Worm (Caenorhabditis elegans) whole organism, L4 larva: ENCODE data around the gene F22F7.11.

Source experiments
- ZK546.5 ChIP-seq, 2 experiments: sonication (generic microtip); optimal IDR thresholded peaks; 2 replicates each; lab custom pipeline; 2017; ENCODE audit warnings: missing biosample characterization in 2 of 2, missing genetic modification characterization in 2 of 2
- dve-1 ChIP-seq: sonication (generic microtip); optimal IDR thresholded peaks from 2 replicates; lab custom pipeline; 2017; ENCODE audit warnings: antibody characterized with exemption, mild to moderate bottlenecking, missing genetic modification characterization, missing compliant biosample characterization; ENCODE audit not compliant: insufficient read depth
- mdl-1 ChIP-seq, 2 experiments: fragments of 150-350 bp in 1 of 2; sonication (generic microtip) in 1 of 2; optimal IDR thresholded peaks; 2 replicates each; lab custom pipeline; 2014 to 2017; ENCODE audit warnings: missing biosample characterization in 2 of 2, missing genetic modification characterization in 2 of 2
- mes-2 ChIP-seq: sonication (generic microtip); optimal IDR thresholded peaks from 2 replicates; lab custom pipeline; 2016; ENCODE audit warnings: missing genotype, mild to moderate bottlenecking, missing genetic modification characterization, missing compliant biosample characterization; ENCODE audit not compliant: poor library complexity, severe bottlenecking
- mxl-2 ChIP-seq: fragments of 200-800 bp; sonication (Bioruptor generic); conservative IDR thresholded peaks from 2 replicates; pipeline ENCODE4 v1.3.6; 2022; ENCODE audit warnings: missing genetic modification reagents, missing genetic modification characterization, missing compliant biosample characterization
- snpc-4 ChIP-seq: fragments of 150-350 bp; optimal IDR thresholded peaks from 2 replicates; lab custom pipeline; 2014; ENCODE audit warnings: missing biosample characterization, missing genetic modification characterization
- ztf-11 ChIP-seq: fragments of 150-350 bp; optimal IDR thresholded peaks from 2 replicates; lab custom pipeline; 2014; ENCODE audit warnings: missing biosample characterization, missing genetic modification characterization

DNA sequence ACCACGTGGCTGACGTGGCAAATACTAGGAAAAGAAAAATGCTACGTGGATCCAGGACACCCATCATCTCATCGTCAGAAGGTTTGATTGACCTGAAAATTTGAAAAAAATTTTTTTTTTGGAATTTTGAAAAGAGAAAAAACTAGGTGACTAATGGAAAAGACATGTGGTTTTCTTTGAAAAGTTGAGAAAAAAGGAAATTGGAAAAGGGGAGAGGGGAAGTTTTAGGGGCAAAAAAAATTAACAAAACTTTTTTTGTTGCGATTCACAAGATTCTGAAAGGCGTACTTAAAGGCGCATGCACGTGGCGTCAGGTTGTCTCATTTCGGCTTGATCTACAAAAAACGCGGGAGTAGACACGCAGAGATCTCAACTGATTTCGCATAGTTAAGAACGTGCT, 46.8 kb upstream of the F22F7.11 start, which contains the start of gene Y40B10A.9:
- TF ChIP-seq ztf-11 (tag; lab: Kevin White, UChicago): no peak
- TF ChIP-seq mdl-1 (tag; optimal IDR thresholded peaks at IDR 0.05; lab: Kevin White, UChicago): no peak
- no peak for TF ChIP-seq ZK546.5 (tag; optimal IDR thresholded peaks at IDR 0.05; lab: Kevin White, UChicago)
- TF ChIP-seq dve-1 (tag; lab: Kevin White, UChicago): no peak
- no peak for TF ChIP-seq mxl-2 (GFP tag; lab: Robert Waterston, UW)
- TF ChIP-seq mes-2: no peak
- TF ChIP-seq snpc-4 (tag; lab: Kevin White, UChicago): no peak
